Worm (Caenorhabditis elegans) whole organism, midembryonic: ENCODE measurements around the gene R07A4.3.

Experiments
- T22C8.4 ChIP-seq: fragments of 200-800 bp; sonication (Bioruptor generic); IDR thresholded peaks from 2 replicates; pipeline ENCODE4 v1.3.6; 2022; ENCODE audit warnings: missing genetic modification characterization, missing compliant biosample characterization
- cog-1 ChIP-seq: sonication (generic microtip); optimal IDR thresholded peaks from 2 replicates; lab custom pipeline; 2016; ENCODE audit warnings: missing genetic modification characterization, missing compliant biosample characterization
- flt-1 ChIP-seq: fragments of 200-800 bp; sonication (Bioruptor generic); IDR thresholded peaks from 2 replicates; pipeline ENCODE4 v1.3.6; 2022; ENCODE audit warnings: missing genetic modification characterization, missing compliant biosample characterization
- klf-2 ChIP-seq: fragments of 200-800 bp; sonication (Bioruptor generic); conservative IDR thresholded peaks from 2 replicates; pipeline ENCODE4 v1.3.6; 2022; ENCODE audit warnings: missing genetic modification reagents, missing genetic modification characterization, missing compliant biosample characterization
- med-1 ChIP-seq: sonication (generic microtip); optimal IDR thresholded peaks from 2 replicates; lab custom pipeline; 2017; ENCODE audit warnings: missing genetic modification characterization, mild to moderate bottlenecking, missing compliant biosample characterization, antibody characterized with exemption, missing genetic modification reagents; ENCODE audit not compliant: insufficient read depth
- ref-1 ChIP-seq: fragments of 200-800 bp; sonication (Bioruptor generic); conservative IDR thresholded peaks from 2 replicates; pipeline ENCODE4 v1.3.6; 2022; ENCODE audit warnings: missing genetic modification reagents, missing genetic modification characterization, missing compliant biosample characterization
- tab-1 ChIP-seq: fragments of 200-800 bp; sonication (Bioruptor generic); IDR thresholded peaks from 2 replicates; pipeline ENCODE4 v1.3.6; 2022; ENCODE audit warnings: missing genetic modification characterization, missing compliant biosample characterization
- ztf-23 ChIP-seq: fragments of 200-800 bp; sonication (Bioruptor generic); IDR thresholded peaks from 2 replicates; pipeline ENCODE4 v1.3.6; 2022; ENCODE audit warnings: missing genetic modification reagents, missing genetic modification characterization, missing compliant biosample characterization
- ztf-29 ChIP-seq: fragments of 200-800 bp; sonication (Bioruptor generic); IDR thresholded peaks from 2 replicates; pipeline ENCODE4 v1.3.6; 2022; ENCODE audit warnings: missing genetic modification reagents, missing genetic modification characterization, missing compliant biosample characterization

DNA sequence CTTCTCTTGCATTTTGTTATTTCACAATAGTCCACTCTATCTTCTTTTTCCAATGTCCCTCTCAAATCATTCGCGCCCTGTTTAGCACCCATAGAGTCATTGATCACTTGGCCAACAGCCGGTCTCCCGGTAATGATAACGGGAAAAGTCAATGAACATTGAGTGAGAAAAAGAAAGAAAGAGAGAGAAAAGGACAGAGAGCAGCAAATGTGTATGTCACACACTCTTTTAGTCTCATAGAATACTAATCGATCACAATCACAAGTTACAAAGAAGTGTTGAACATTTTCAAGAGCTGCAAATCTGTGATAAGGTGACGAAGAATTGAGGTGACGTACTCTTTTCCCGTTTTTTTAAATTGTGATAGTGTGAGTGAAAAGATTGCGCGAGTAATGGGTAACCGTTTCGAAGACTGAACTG, 18.7 kb downstream of the R07A4.3 start:
- TF ChIP-seq flt-1 (GFP tag; lab: Robert Waterston, UW) (no peak), tab-1 (no peak), cog-1 (tag; lab: Kevin White, UChicago) (no peak), med-1 (GFP tag; lab: Kevin White, UChicago) (no peak), ztf-29 (GFP tag; lab: Robert Waterston, UW) (no peak), ztf-23 (GFP tag; lab: Robert Waterston, UW) (no peak), T22C8.4 (GFP tag; lab: Robert Waterston, UW) (no peak), klf-2 (no peak), ref-1 (no peak)
